Worm (Caenorhabditis elegans): Measurements from ENCODE around the gene srh-31.

- TF ChIP-seq che-1 (tag; optimal IDR thresholded peaks at IDR 0.05) (no peak), hlh-8 (tag; optimal IDR thresholded peaks at IDR 0.05) (no peak), ceh-9 (tag; optimal IDR thresholded peaks at IDR 0.05) (no peak), unc-55 (GFP tag; optimal IDR thresholded peaks at IDR 0.05) (no peak), fkh-10 (GFP tag; optimal IDR thresholded peaks at IDR 0.05) (no peak), pha-4 (tag; optimal IDR thresholded peaks at IDR 0.05) (no peak), tbx-2 (tag; optimal IDR thresholded peaks at IDR 0.05) (no peak), lin-11 (tag; optimal IDR thresholded peaks at IDR 0.05) (no peak), F13H6.1 (tag; optimal IDR thresholded peaks at IDR 0.05) (no peak), zip-5 (tag; optimal IDR thresholded peaks at IDR 0.05) (no peak), pax-1 (tag; optimal IDR thresholded peaks at IDR 0.05) (no peak), hlh-30 (tag; optimal IDR thresholded peaks at IDR 0.05; ENCODE audit: insufficient read depth) (no peak), nhr-11 (tag; optimal IDR thresholded peaks at IDR 0.05) (no peak)
Measured at ce11 chrV:17695802-17696201, 11.3 kb upstream of the srh-31 start, which contains the start of gene Y26G10.1.

Data from whole organism, late embryonic.